Worm (Caenorhabditis elegans) whole organism, midembryonic: ENCODE measurements around the gene fbxa-63.

Experiments
- flt-1 ChIP-seq: fragments of 200-800 bp; sonication (Bioruptor generic); IDR thresholded peaks from 2 replicates; pipeline ENCODE4 v1.3.6; 2022; ENCODE audit warnings: missing genetic modification characterization, missing compliant biosample characterization
- klf-2 ChIP-seq: fragments of 200-800 bp; sonication (Bioruptor generic); conservative IDR thresholded peaks from 2 replicates; pipeline ENCODE4 v1.3.6; 2022; ENCODE audit warnings: missing genetic modification reagents, missing genetic modification characterization, missing compliant biosample characterization
- med-1 ChIP-seq: sonication (generic microtip); optimal IDR thresholded peaks from 2 replicates; lab custom pipeline; 2017; ENCODE audit warnings: missing genetic modification characterization, mild to moderate bottlenecking, missing compliant biosample characterization, antibody characterized with exemption, missing genetic modification reagents; ENCODE audit not compliant: insufficient read depth
- ref-1 ChIP-seq: fragments of 200-800 bp; sonication (Bioruptor generic); conservative IDR thresholded peaks from 2 replicates; pipeline ENCODE4 v1.3.6; 2022; ENCODE audit warnings: missing genetic modification reagents, missing genetic modification characterization, missing compliant biosample characterization
- ztf-23 ChIP-seq: fragments of 200-800 bp; sonication (Bioruptor generic); IDR thresholded peaks from 2 replicates; pipeline ENCODE4 v1.3.6; 2022; ENCODE audit warnings: missing genetic modification reagents, missing genetic modification characterization, missing compliant biosample characterization
- ztf-29 ChIP-seq: fragments of 200-800 bp; sonication (Bioruptor generic); IDR thresholded peaks from 2 replicates; pipeline ENCODE4 v1.3.6; 2022; ENCODE audit warnings: missing genetic modification reagents, missing genetic modification characterization, missing compliant biosample characterization

- no peak for TF ChIP-seq klf-2 (GFP tag; lab: Robert Waterston, UW)
- no peak for TF ChIP-seq med-1 (GFP tag; lab: Kevin White, UChicago)
- TF ChIP-seq ztf-23: no peak
- no peak for TF ChIP-seq ztf-29 (GFP tag; lab: Robert Waterston, UW)
- TF ChIP-seq ref-1 (GFP tag; lab: Robert Waterston, UW): no peak
- TF ChIP-seq flt-1 (GFP tag; lab: Robert Waterston, UW): no peak
These were observed 28.1 kb downstream of the fbxa-63 start, which contains the start of gene fbxa-31 for ce11 chrIII:1271378-1271926.
